Fruit fly (Drosophila melanogaster) whole organism, embryonic: Measurements from ENCODE around the gene CG42579.

ENCODE experiments used
- Aef1 ChIP-seq: fragments of 200-800 bp; sonication (Bioruptor generic); IDR thresholded peaks from 3 replicates; pipeline ENCODE4 v1.3.6; 2022; ENCODE audit warnings: missing biosample characterization, missing genetic modification characterization
- BEAF-32 ChIP-seq: fragments of 200-800 bp; sonication (Bioruptor generic); optimal IDR thresholded peaks from 3 replicates; lab custom pipeline; 2017; ENCODE audit warnings: missing biosample characterization, missing genetic modification characterization, mild to moderate bottlenecking, moderate library complexity, missing genetic modification reagents
- Bteb2 ChIP-seq: fragments of 200-800 bp; sonication (Bioruptor generic); optimal IDR thresholded peaks from 2 replicates; lab custom pipeline; 2016; ENCODE audit warnings: missing biosample characterization, missing genetic modification characterization
- CG10462 ChIP-seq: fragments of 200-800 bp; sonication (Bioruptor generic); optimal IDR thresholded peaks from 2 replicates; lab custom pipeline; 2016; ENCODE audit warnings: missing biosample characterization, missing genetic modification characterization
- CG13123 ChIP-seq: fragments of 200-800 bp; sonication (Bioruptor generic); optimal IDR thresholded peaks from 2 replicates; lab custom pipeline; 2016; ENCODE audit warnings: missing biosample characterization, missing genetic modification characterization
- CG13287 ChIP-seq: fragments of 200-800 bp; sonication (Bioruptor generic); IDR thresholded peaks from 2 replicates; pipeline ENCODE4 v1.3.6; 2022; ENCODE audit warnings: missing biosample characterization, missing genetic modification characterization; ENCODE audit not compliant: partially characterized antibody
- CG14050 ChIP-seq: fragments of 200-800 bp; sonication (Bioruptor generic); IDR thresholded peaks from 3 replicates; pipeline ENCODE4 v1.3.6; 2022; ENCODE audit warnings: missing biosample characterization, missing genetic modification characterization
- CG14667 ChIP-seq: fragments of 200-800 bp; sonication (Bioruptor generic); IDR thresholded peaks from 2 replicates; pipeline ENCODE4 v1.3.6; 2022; ENCODE audit warnings: missing biosample characterization, missing genetic modification characterization
- CG17568 ChIP-seq: fragments of 200-800 bp; sonication (Bioruptor generic); optimal IDR thresholded peaks from 2 replicates; lab custom pipeline; 2018; ENCODE audit warnings: missing biosample characterization, mild to moderate bottlenecking, missing genetic modification characterization, moderate library complexity
- CG18262 ChIP-seq: fragments of 200-800 bp; optimal IDR thresholded peaks from 3 replicates; lab custom pipeline; 2019; ENCODE audit warnings: missing biosample characterization, mild to moderate bottlenecking, missing genetic modification characterization, moderate library complexity
- CG18599 ChIP-seq: fragments of 200-800 bp; sonication (Bioruptor generic); optimal IDR thresholded peaks from 3 replicates; lab custom pipeline; 2017; ENCODE audit warnings: missing biosample characterization, missing genetic modification characterization, mild to moderate bottlenecking, moderate library complexity, missing genetic modification reagents
- CG31224 ChIP-seq: fragments of 200-800 bp; sonication (Bioruptor generic); IDR thresholded peaks from 2 replicates; pipeline ENCODE4 v1.3.6; 2022; ENCODE audit warnings: missing biosample characterization, missing genetic modification characterization
- CG33213 ChIP-seq: fragments of 200-800 bp; sonication (Bioruptor generic); optimal IDR thresholded peaks from 3 replicates; lab custom pipeline; 2016; ENCODE audit warnings: missing biosample characterization, missing genetic modification characterization
- CG3407 ChIP-seq: fragments of 200-800 bp; sonication (Bioruptor generic); optimal IDR thresholded peaks from 2 replicates; lab custom pipeline; 2018; ENCODE audit warnings: missing biosample characterization, mild to moderate bottlenecking, missing genetic modification characterization
- CG34224 ChIP-seq: fragments of 200-800 bp; sonication (Bioruptor generic); IDR thresholded peaks from 3 replicates; pipeline ENCODE4 v1.3.6; 2022; ENCODE audit warnings: missing biosample characterization, missing genetic modification characterization; ENCODE audit not compliant: partially characterized antibody
- CG34422 ChIP-seq: fragments of 200-800 bp; sonication (Bioruptor generic); IDR thresholded peaks from 3 replicates; pipeline ENCODE4 v1.3.6; 2022; ENCODE audit warnings: missing biosample characterization, missing genetic modification characterization
- CG3995 ChIP-seq: fragments of 200-800 bp; sonication (Bioruptor generic); optimal IDR thresholded peaks from 3 replicates; lab custom pipeline; 2016; ENCODE audit warnings: missing biosample characterization, missing genetic modification characterization
- CG42726 ChIP-seq: fragments of 200-800 bp; sonication (Bioruptor generic); IDR thresholded peaks from 2 replicates; pipeline ENCODE4 v1.3.6; 2022; ENCODE audit warnings: missing biosample characterization, missing genetic modification characterization; ENCODE audit not compliant: partially characterized antibody
- CG6689 ChIP-seq: fragments of 200-800 bp; sonication (Bioruptor generic); IDR thresholded peaks from 2 replicates; pipeline ENCODE4 v1.3.6; 2022; ENCODE audit warnings: missing biosample characterization, missing genetic modification characterization
- CG6813 ChIP-seq: fragments of 200-800 bp; sonication (Bioruptor generic); optimal IDR thresholded peaks from 2 replicates; lab custom pipeline; 2017; ENCODE audit warnings: missing biosample characterization, missing genetic modification characterization, mild to moderate bottlenecking, moderate library complexity, missing genetic modification reagents
- CG7839 ChIP-seq: fragments of 200-800 bp; sonication (Bioruptor generic); optimal IDR thresholded peaks from 3 replicates; lab custom pipeline; 2018; ENCODE audit warnings: missing biosample characterization, mild to moderate bottlenecking, missing genetic modification characterization, moderate library complexity
- CG8089 ChIP-seq: fragments of 200-800 bp; sonication (Bioruptor generic); optimal IDR thresholded peaks from 3 replicates; lab custom pipeline; 2016; ENCODE audit warnings: missing biosample characterization, missing genetic modification characterization
- CG8281 ChIP-seq: fragments of 200-800 bp; sonication (Bioruptor generic); optimal IDR thresholded peaks from 2 replicates; lab custom pipeline; 2018; ENCODE audit warnings: missing biosample characterization, mild to moderate bottlenecking, missing genetic modification characterization, moderate library complexity
- Dbx ChIP-seq: fragments of 200-800 bp; sonication (Bioruptor generic); IDR thresholded peaks from 3 replicates; pipeline ENCODE4 v1.3.6; 2022; ENCODE audit warnings: missing biosample characterization, missing genetic modification characterization
- E2f2 ChIP-seq: fragments of 200-800 bp; sonication (Bioruptor generic); IDR thresholded peaks from 2 replicates; pipeline ENCODE4 v1.3.6; 2022; ENCODE audit warnings: missing biosample characterization, missing genetic modification characterization
- H15 ChIP-seq: fragments of 200-800 bp; sonication (Bioruptor generic); IDR thresholded peaks from 3 replicates; pipeline ENCODE4 v1.3.6; 2022; ENCODE audit warnings: missing biosample characterization, missing genetic modification characterization
- Hey ChIP-seq: fragments of 200-800 bp; sonication (Bioruptor generic); optimal IDR thresholded peaks from 3 replicates; lab custom pipeline; 2018; ENCODE audit warnings: missing biosample characterization, mild to moderate bottlenecking, missing genetic modification characterization
- Lpt ChIP-seq: fragments of >200 bp; optimal IDR thresholded peaks from 2 replicates; lab custom pipeline; 2018; ENCODE audit warnings: missing biosample characterization, missing genetic modification characterization
- Mad ChIP-seq: fragments of 200-800 bp; sonication (Bioruptor generic); optimal IDR thresholded peaks from 2 replicates; lab custom pipeline; 2016; ENCODE audit warnings: missing biosample characterization, missing genetic modification characterization
- TFAM ChIP-seq: fragments of 200-800 bp; sonication (Bioruptor generic); optimal IDR thresholded peaks from 2 replicates; lab custom pipeline; 2017; ENCODE audit warnings: missing biosample characterization, missing genetic modification characterization, inconsistent platforms
- abd-A ChIP-seq: fragments of 200-800 bp; sonication (Bioruptor generic); optimal IDR thresholded peaks from 3 replicates; lab custom pipeline; 2019; ENCODE audit warnings: missing biosample characterization, mild to moderate bottlenecking, missing genetic modification characterization, moderate library complexity
- ato ChIP-seq: fragments of 200-800 bp; sonication (Bioruptor generic); IDR thresholded peaks from 2 replicates; pipeline ENCODE4 v1.3.6; 2022; ENCODE audit warnings: missing biosample characterization, missing genetic modification characterization; ENCODE audit not compliant: partially characterized antibody
- bab2 ChIP-seq: fragments of 200-800 bp; sonication (Bioruptor generic); optimal IDR thresholded peaks from 2 replicates; lab custom pipeline; 2016; ENCODE audit warnings: missing biosample characterization, missing genetic modification characterization
- br ChIP-seq: fragments of >200 bp; optimal IDR thresholded peaks from 2 replicates; lab custom pipeline; 2017
- eyg ChIP-seq: fragments of 200-800 bp; sonication (Bioruptor generic); optimal IDR thresholded peaks from 3 replicates; lab custom pipeline; 2016; ENCODE audit warnings: missing biosample characterization, missing genetic modification characterization
- gce ChIP-seq: fragments of 200-800 bp; sonication (Bioruptor generic); IDR thresholded peaks from 3 replicates; pipeline ENCODE4 v1.3.6; 2022; ENCODE audit warnings: missing biosample characterization, missing genetic modification characterization
- her ChIP-seq: fragments of 200-800 bp; sonication (Bioruptor generic); optimal IDR thresholded peaks from 2 replicates; lab custom pipeline; 2016; ENCODE audit warnings: missing biosample characterization, missing genetic modification characterization
- jing ChIP-seq: fragments of 200-800 bp; sonication (Bioruptor generic); optimal IDR thresholded peaks from 2 replicates; lab custom pipeline; 2018; ENCODE audit warnings: missing biosample characterization, mild to moderate bottlenecking, missing genetic modification characterization
- lilli ChIP-seq: fragments of 200-800 bp; sonication (Bioruptor generic); optimal IDR thresholded peaks from 3 replicates; lab custom pipeline; 2016; ENCODE audit warnings: missing biosample characterization, missing genetic modification characterization
- org-1 ChIP-seq: fragments of 200-800 bp; sonication (Bioruptor generic); optimal IDR thresholded peaks from 2 replicates; lab custom pipeline; 2017; ENCODE audit warnings: missing biosample characterization, missing genetic modification characterization
- pfk ChIP-seq: fragments of 200-800 bp; sonication (Bioruptor generic); optimal IDR thresholded peaks from 2 replicates; lab custom pipeline; 2018; ENCODE audit warnings: missing biosample characterization, mild to moderate bottlenecking, missing genetic modification characterization, moderate library complexity
- pros ChIP-seq: fragments of 200-800 bp; sonication (Bioruptor generic); optimal IDR thresholded peaks from 3 replicates; lab custom pipeline; 2019; ENCODE audit warnings: missing biosample characterization, mild to moderate bottlenecking, missing genetic modification characterization, moderate library complexity
- ranshi ChIP-seq: fragments of 200-800 bp; sonication (Bioruptor generic); IDR thresholded peaks from 2 replicates; pipeline ENCODE4 v1.3.6; 2022; ENCODE audit warnings: missing biosample characterization, missing genetic modification characterization
- sc ChIP-seq, 3 experiments: fragments of >200 bp in 2 of 3; fragments of 200-800 bp in 1 of 3; sonication (Bioruptor generic) in 1 of 3; optimal IDR thresholded peaks; 2 replicates in 2 of 3; 3 replicates in 1 of 3; lab custom pipeline; 2017; ENCODE audit warnings: mild to moderate bottlenecking in 1 of 3, missing biosample characterization in 1 of 3, missing genetic modification characterization in 1 of 3, missing genetic modification reagents in 1 of 3
- schlank ChIP-seq: fragments of 200-800 bp; sonication (Bioruptor generic); optimal IDR thresholded peaks from 2 replicates; lab custom pipeline; 2018; ENCODE audit warnings: missing biosample characterization, mild to moderate bottlenecking, missing genetic modification characterization
- sens ChIP-seq: fragments of 200-800 bp; sonication (Bioruptor generic); peaks from one replicate; lab custom pipeline; 2016; ENCODE audit warnings: missing biosample characterization, missing genetic modification characterization
- shn ChIP-seq: fragments of 200-800 bp; sonication (Bioruptor generic); optimal IDR thresholded peaks from 3 replicates; lab custom pipeline; 2016; ENCODE audit warnings: missing biosample characterization, missing genetic modification characterization
- sna ChIP-seq: fragments of 200-800 bp; sonication (Bioruptor generic); IDR thresholded peaks from 2 replicates; pipeline ENCODE4 v1.3.6; 2022; ENCODE audit warnings: missing biosample characterization, missing genetic modification characterization; ENCODE audit not compliant: partially characterized antibody
- sr ChIP-seq: fragments of 200-800 bp; sonication (Bioruptor generic); IDR thresholded peaks from 3 replicates; pipeline ENCODE4 v1.3.6; 2022; ENCODE audit warnings: missing biosample characterization, missing genetic modification characterization
- tio ChIP-seq: fragments of 200-800 bp; sonication (Bioruptor generic); optimal IDR thresholded peaks from 2 replicates; lab custom pipeline; 2017; ENCODE audit warnings: missing biosample characterization, missing genetic modification characterization, inconsistent platforms
- unpg ChIP-seq: fragments of 200-800 bp; sonication (Bioruptor generic); optimal IDR thresholded peaks from 3 replicates; lab custom pipeline; 2018; ENCODE audit warnings: missing biosample characterization, mild to moderate bottlenecking, missing genetic modification characterization, moderate library complexity

CG42579 gene

DNA sequence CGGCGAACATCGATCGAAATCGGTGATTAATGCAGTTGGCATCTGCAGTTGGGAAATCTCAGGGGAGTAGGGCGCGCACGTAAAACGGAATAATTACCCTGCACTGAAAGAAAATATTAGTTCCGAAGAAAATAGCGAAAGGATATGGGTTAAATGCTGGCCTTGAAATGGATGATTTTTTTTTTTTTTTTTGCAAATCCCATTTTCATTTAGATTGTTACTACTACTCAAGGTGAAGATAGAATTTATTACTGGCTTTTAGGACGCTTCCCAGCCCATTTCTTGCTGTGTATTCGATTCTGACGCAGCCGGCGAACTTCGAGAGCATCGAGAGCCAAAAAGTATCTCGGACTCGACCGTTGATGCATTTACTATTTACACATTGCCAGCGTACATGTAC, 8.4 kb upstream of the CG42579 start (continued):
- TF ChIP-seq eyg (GFP tag; lab: Kevin White, UChicago): no peak
- no peak for TF ChIP-seq CG13123 (GFP tag; lab: Kevin White, UChicago)
- TF ChIP-seq sr: no peak
- peak; percentile 92 for TF ChIP-seq sens (GFP tag; lab: Kevin White, UChicago)
- TF ChIP-seq Hey (tag; lab: Kevin White, UChicago): no peak
- TF ChIP-seq CG34224: no peak
- TF ChIP-seq CG42726 (GFP tag; lab: Robert Waterston, UW): no peak
- no peak for TF ChIP-seq sc (optimal IDR thresholded peaks at IDR 0.05; lab: Kevin White, UChicago)
- no peak for TF ChIP-seq sc (GFP tag; optimal IDR thresholded peaks at IDR 0.05; lab: Kevin White, UChicago)
- TF ChIP-seq CG17568 (GFP tag; lab: Kevin White, UChicago): no peak
- TF ChIP-seq Bteb2 (GFP tag; lab: Kevin White, UChicago): no peak
- TF ChIP-seq schlank (tag; lab: Kevin White, UChicago): no peak
- TF ChIP-seq lilli (GFP tag; lab: Kevin White, UChicago): peak; percentile 46
- TF ChIP-seq org-1: no peak
- TF ChIP-seq shn (GFP tag; lab: Kevin White, UChicago): peak; percentile 40
- TF ChIP-seq unpg (GFP tag; lab: Kevin White, UChicago): peak; percentile 57
- no peak for TF ChIP-seq CG13287 (GFP tag; lab: Robert Waterston, UW)
- no peak for TF ChIP-seq CG33213 (GFP tag; lab: Kevin White, UChicago)
- TF ChIP-seq jing (GFP tag; lab: Kevin White, UChicago): peak; percentile 2
- no peak for TF ChIP-seq br (lab: Kevin White, UChicago)
- TF ChIP-seq CG34422: 0 out of 3 replicates have a peak, but pooled peaks have one; percentile 55
- no peak for TF ChIP-seq H15 (GFP tag; lab: Robert Waterston, UW)
- 0 out of 3 replicates have a peak, but pooled peaks have one; percentile 21 for TF ChIP-seq CG14050 (GFP tag; lab: Robert Waterston, UW)
- TF ChIP-seq Aef1: no peak; the same call in 2 of the 3 replicates
- TF ChIP-seq ato: no peak
- no peak for TF ChIP-seq CG3995 (GFP tag; lab: Kevin White, UChicago)
- no peak for TF ChIP-seq CG10462
- no peak for TF ChIP-seq abd-A (tag; lab: Kevin White, UChicago)
- TF ChIP-seq CG18262 (tag; lab: Kevin White, UChicago): no peak
- no peak for TF ChIP-seq CG14667
- TF ChIP-seq tio (GFP tag; lab: Kevin White, UChicago): no peak
- TF ChIP-seq gce (GFP tag; lab: Robert Waterston, UW): no peak
- TF ChIP-seq pfk (GFP tag; lab: Kevin White, UChicago): no peak
- no peak for TF ChIP-seq her (GFP tag; lab: Kevin White, UChicago)
- no peak for TF ChIP-seq CG8281 (tag; lab: Kevin White, UChicago)
- TF ChIP-seq bab2 (GFP tag; lab: Kevin White, UChicago): peak; percentile 8
- no peak for TF ChIP-seq CG3407
- no peak for TF ChIP-seq BEAF-32 (GFP tag; lab: Kevin White, UChicago)
- TF ChIP-seq pros (GFP tag; lab: Kevin White, UChicago): no peak
- TF ChIP-seq Lpt (GFP tag; lab: Kevin White, UChicago): no peak
- peak; percentile 14; the same call in 1 of the 3 replicates for TF ChIP-seq Dbx (GFP tag; lab: Robert Waterston, UW)
- no peak for TF ChIP-seq CG18599
- TF ChIP-seq Mad: no peak
- no peak for TF ChIP-seq E2f2 (GFP tag; lab: Robert Waterston, UW)
- TF ChIP-seq TFAM (GFP tag; lab: Kevin White, UChicago): no peak
- TF ChIP-seq CG6689: peak; percentile 51
- TF ChIP-seq sna: no peak
- TF ChIP-seq CG7839 (tag; lab: Kevin White, UChicago): no peak
- TF ChIP-seq CG31224: no peak
- peak; percentile 52; the same call in 1 of the 2 replicates for TF ChIP-seq ranshi
- TF ChIP-seq CG8089: peak; percentile 3
- TF ChIP-seq CG6813 (GFP tag; lab: Kevin White, UChicago): no peak
